Fruit fly (Drosophila melanogaster) whole organism, pupa: Measurements from ENCODE around the gene Cpr78Cb.
A peak's percentile ranks its signal among the peaks of the same experiment; 100 is the strongest.

Experiments
- CG10348 ChIP-seq: fragments of 200-800 bp; sonication (Bioruptor generic); IDR thresholded peaks from 2 replicates; pipeline ENCODE4 v1.3.6; 2022; ENCODE audit warnings: missing biosample characterization, missing genetic modification characterization
- CG12605 ChIP-seq: fragments of 200-800 bp; sonication (Bioruptor generic); IDR thresholded peaks from 2 replicates; pipeline ENCODE4 v1.3.6; 2022; ENCODE audit warnings: missing biosample characterization, missing genetic modification characterization
- CG13204 ChIP-seq: fragments of 200-800 bp; sonication (Bioruptor generic); optimal IDR thresholded peaks from 2 replicates; lab custom pipeline; 2018; ENCODE audit warnings: missing biosample characterization, mild to moderate bottlenecking, missing genetic modification characterization, moderate library complexity
- CG14655 ChIP-seq: fragments of 200-800 bp; sonication (Bioruptor generic); optimal IDR thresholded peaks from 3 replicates; lab custom pipeline; 2017; ENCODE audit warnings: mild to moderate bottlenecking, missing biosample characterization, missing genetic modification reagents, missing genetic modification characterization
- CG15710 ChIP-seq: fragments of 200-800 bp; sonication (Bioruptor generic); optimal IDR thresholded peaks from 2 replicates; lab custom pipeline; 2018; ENCODE audit warnings: missing biosample characterization, mild to moderate bottlenecking, missing genetic modification characterization, moderate library complexity
- CG17806 ChIP-seq: fragments of 200-800 bp; sonication (Bioruptor generic); optimal IDR thresholded peaks from 2 replicates; lab custom pipeline; 2018; ENCODE audit warnings: missing biosample characterization, mild to moderate bottlenecking, missing genetic modification characterization, moderate library complexity
- CG32121 ChIP-seq: fragments of 200-800 bp; sonication (Bioruptor generic); IDR thresholded peaks from 2 replicates; pipeline ENCODE4 v1.3.6; 2022; ENCODE audit warnings: missing biosample characterization, missing genetic modification characterization
- CG34367 ChIP-seq: fragments of 200-800 bp; sonication (Bioruptor generic); optimal IDR thresholded peaks from 2 replicates; lab custom pipeline; 2018; ENCODE audit warnings: missing biosample characterization, mild to moderate bottlenecking, missing genetic modification characterization
- CG4496 ChIP-seq: fragments of 200-800 bp; sonication (Bioruptor generic); IDR thresholded peaks from 3 replicates; pipeline ENCODE4 v1.3.6; 2022; ENCODE audit warnings: missing biosample characterization, missing genetic modification characterization
- CG8159 ChIP-seq: fragments of 200-800 bp; sonication (Bioruptor generic); optimal IDR thresholded peaks from 3 replicates; lab custom pipeline; 2018; ENCODE audit warnings: missing biosample characterization, mild to moderate bottlenecking, missing genetic modification characterization, moderate library complexity
- CG8301 ChIP-seq: fragments of 200-800 bp; sonication (Bioruptor generic); optimal IDR thresholded peaks from 2 replicates; lab custom pipeline; 2018; ENCODE audit warnings: missing biosample characterization, mild to moderate bottlenecking, missing genetic modification characterization
- CG9948 ChIP-seq: fragments of 200-800 bp; sonication (Bioruptor generic); optimal IDR thresholded peaks from 2 replicates; lab custom pipeline; 2018; ENCODE audit warnings: missing biosample characterization, mild to moderate bottlenecking, missing genetic modification characterization, moderate library complexity
- D1 ChIP-seq: fragments of 200-800 bp; sonication (Bioruptor generic); optimal IDR thresholded peaks from 2 replicates; lab custom pipeline; 2018; ENCODE audit warnings: missing biosample characterization, mild to moderate bottlenecking, missing genetic modification characterization, moderate library complexity
- EcR ChIP-seq: fragments of 200-800 bp; sonication (Bioruptor generic); optimal IDR thresholded peaks from 3 replicates; lab custom pipeline; 2019; ENCODE audit warnings: missing biosample characterization, missing genetic modification characterization, mild to moderate bottlenecking, moderate library complexity, missing genetic modification reagents
- Ets98B ChIP-seq: fragments of 200-800 bp; sonication (Bioruptor generic); IDR thresholded peaks from 2 replicates; pipeline ENCODE4 v1.3.6; 2022; ENCODE audit warnings: missing biosample characterization, missing genetic modification characterization
- Pif1A ChIP-seq: fragments of 200-800 bp; sonication (Bioruptor generic); optimal IDR thresholded peaks from 3 replicates; lab custom pipeline; 2016; ENCODE audit warnings: missing biosample characterization, missing genetic modification characterization
- Pif1B ChIP-seq: fragments of 200-800 bp; sonication (Bioruptor generic); optimal IDR thresholded peaks from 3 replicates; lab custom pipeline; 2016; ENCODE audit warnings: missing biosample characterization, missing genetic modification characterization
- Snoo ChIP-seq: fragments of 200-800 bp; sonication (Bioruptor generic); optimal IDR thresholded peaks from 3 replicates; lab custom pipeline; 2017; ENCODE audit warnings: missing biosample characterization, mild to moderate bottlenecking, missing genetic modification characterization, inconsistent platforms
- fd96Ca ChIP-seq: fragments of 200-800 bp; sonication (Bioruptor generic); IDR thresholded peaks from 3 replicates; pipeline ENCODE4 v1.3.6; 2022; ENCODE audit warnings: missing biosample characterization, missing genetic modification characterization
- gl ChIP-seq: fragments of 200-800 bp; sonication (Bioruptor generic); optimal IDR thresholded peaks from 2 replicates; lab custom pipeline; 2018; ENCODE audit warnings: missing biosample characterization, mild to moderate bottlenecking, missing genetic modification characterization
- rn ChIP-seq: fragments of 200-800 bp; sonication (Bioruptor generic); IDR thresholded peaks from 2 replicates; pipeline ENCODE4 v1.3.6; 2022; ENCODE audit warnings: missing biosample characterization, missing genetic modification characterization

Gene Cpr78Cb

DNA sequence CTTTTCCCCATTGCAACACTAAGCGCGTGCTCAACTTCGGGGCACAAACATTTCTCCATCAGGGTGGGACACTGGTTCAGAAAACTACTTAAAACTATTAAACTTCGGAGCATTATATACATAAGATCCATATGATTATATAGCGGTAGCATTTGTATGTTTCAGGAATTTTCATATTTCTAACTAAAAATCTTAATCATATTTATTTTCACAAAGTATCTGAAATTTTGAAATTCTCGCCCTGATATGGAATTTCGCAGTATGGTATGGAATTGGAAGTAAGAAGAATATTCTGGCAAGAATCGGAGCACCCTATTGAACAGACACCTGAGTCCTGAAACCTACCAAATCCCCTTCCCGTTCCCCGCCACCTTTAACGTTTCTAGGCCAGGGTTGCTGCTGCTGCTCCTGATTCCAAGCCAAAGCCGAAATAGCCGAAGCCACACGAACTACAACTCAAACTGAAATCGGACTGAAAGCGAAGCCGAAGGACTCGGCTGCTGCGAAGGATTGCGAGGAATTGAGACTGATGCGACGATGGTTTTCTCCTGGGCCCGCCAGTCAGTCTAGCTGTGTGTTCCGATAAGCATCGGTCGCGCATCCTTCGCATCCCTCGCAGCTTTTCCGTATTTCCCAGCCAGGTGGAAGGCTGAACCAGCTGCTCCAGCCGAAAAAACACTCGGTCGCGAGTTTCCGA is 27.7 kb downstream of the Cpr78Cb start:
- TF ChIP-seq gl (tag; lab: Kevin White, UChicago), result no peak
- TF ChIP-seq CG32121 (GFP tag; lab: Robert Waterston, UW), result no peak
- peak; percentile 36 for TF ChIP-seq CG34367 (tag; lab: Kevin White, UChicago)
- no peak for TF ChIP-seq rn (GFP tag; lab: Robert Waterston, UW)
- no peak for TF ChIP-seq CG9948 (tag; lab: Kevin White, UChicago)
- TF ChIP-seq CG14655 (GFP tag; lab: Kevin White, UChicago), result no peak
- no peak for TF ChIP-seq Snoo
- TF ChIP-seq EcR (GFP tag; lab: Kevin White, UChicago), result no peak
- peak; percentile 5 for TF ChIP-seq Pif1B (GFP tag; lab: Kevin White, UChicago)
- TF ChIP-seq CG15710 (tag; lab: Kevin White, UChicago), result no peak
- no peak for TF ChIP-seq CG4496 (GFP tag; lab: Robert Waterston, UW)
- TF ChIP-seq fd96Ca (GFP tag; lab: Robert Waterston, UW), result no peak
- no peak for TF ChIP-seq CG10348 (GFP tag; lab: Robert Waterston, UW)
- TF ChIP-seq CG8301 (tag; lab: Kevin White, UChicago), result no peak
- peak; percentile 70 for TF ChIP-seq CG8159 (tag; lab: Kevin White, UChicago)
- TF ChIP-seq D1 (tag; lab: Kevin White, UChicago), result no peak
- no peak for TF ChIP-seq CG17806 (tag; lab: Kevin White, UChicago)
- TF ChIP-seq CG12605 (GFP tag; lab: Robert Waterston, UW), result no peak
- TF ChIP-seq Pif1A (GFP tag; lab: Kevin White, UChicago), result peak; percentile 62
- no peak for TF ChIP-seq CG13204 (GFP tag; lab: Kevin White, UChicago)
- TF ChIP-seq Ets98B (GFP tag; lab: Robert Waterston, UW), result no peak

- TF ChIP-seq CG14655 (GFP tag; lab: Kevin White, UChicago) (no peak), Pif1A (GFP tag; lab: Kevin White, UChicago) (no peak), CG17806 (tag; lab: Kevin White, UChicago) (no peak), CG13204 (GFP tag; lab: Kevin White, UChicago) (no peak), CG34367 (tag; lab: Kevin White, UChicago) (no peak), gl (tag; lab: Kevin White, UChicago) (no peak)
Measured at dm6 chr3L:21324724-21325123, 30.4 kb downstream of the Cpr78Cb start.

DNA sequence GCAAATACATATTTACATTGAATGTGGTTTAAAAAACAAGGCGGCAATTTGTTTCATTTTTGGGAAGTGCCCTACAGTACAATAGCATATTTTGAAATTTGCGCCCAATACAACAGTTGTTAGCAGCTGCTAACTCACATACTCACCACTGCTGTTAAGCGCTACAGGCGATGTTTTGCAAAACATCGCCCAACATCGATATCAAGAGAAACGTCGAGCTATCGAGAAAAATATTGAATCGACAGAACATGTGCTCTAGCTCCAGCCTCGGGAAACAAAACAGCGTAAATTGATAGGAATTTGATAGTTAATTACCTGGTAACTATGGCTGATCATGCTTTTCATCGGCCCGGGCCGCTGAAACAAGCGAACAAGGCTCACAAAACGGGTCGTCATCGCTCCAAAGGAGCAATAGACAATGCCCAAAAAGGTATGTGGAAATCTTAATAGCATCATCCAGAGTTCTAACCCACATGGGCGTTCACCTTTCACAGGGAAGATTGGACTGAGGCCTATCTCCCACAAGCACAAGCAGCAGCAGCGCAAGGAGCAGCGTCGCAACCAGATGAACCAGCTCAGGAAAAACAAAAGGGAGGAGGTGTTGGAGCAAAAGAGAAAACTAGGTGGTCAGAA is 40.8 kb downstream of the Cpr78Cb start, which contains the start of gene Tsr1:
Tsr1 (plus strand) TSS at position 217 of the 633 bp plus-strand sequence.
- TF ChIP-seq Snoo (no peak), CG17806 (tag; lab: Kevin White, UChicago) (no peak), D1 (tag; lab: Kevin White, UChicago) (no peak), CG13204 (GFP tag; lab: Kevin White, UChicago) (no peak), CG10348 (GFP tag; lab: Robert Waterston, UW) (no peak), CG4496 (GFP tag; lab: Robert Waterston, UW) (no peak), CG32121 (GFP tag; lab: Robert Waterston, UW) (no peak), CG12605 (GFP tag; lab: Robert Waterston, UW) (no peak), CG8159 (tag; lab: Kevin White, UChicago) (no peak), EcR (GFP tag; lab: Kevin White, UChicago) (no peak), Pif1B (GFP tag; lab: Kevin White, UChicago) (no peak), CG34367 (tag; lab: Kevin White, UChicago) (no peak), gl (tag; lab: Kevin White, UChicago) (no peak), rn (GFP tag; lab: Robert Waterston, UW) (no peak), Pif1A (GFP tag; lab: Kevin White, UChicago) (no peak), Ets98B (GFP tag; lab: Robert Waterston, UW) (no peak), CG9948 (tag; lab: Kevin White, UChicago) (no peak)

DNA sequence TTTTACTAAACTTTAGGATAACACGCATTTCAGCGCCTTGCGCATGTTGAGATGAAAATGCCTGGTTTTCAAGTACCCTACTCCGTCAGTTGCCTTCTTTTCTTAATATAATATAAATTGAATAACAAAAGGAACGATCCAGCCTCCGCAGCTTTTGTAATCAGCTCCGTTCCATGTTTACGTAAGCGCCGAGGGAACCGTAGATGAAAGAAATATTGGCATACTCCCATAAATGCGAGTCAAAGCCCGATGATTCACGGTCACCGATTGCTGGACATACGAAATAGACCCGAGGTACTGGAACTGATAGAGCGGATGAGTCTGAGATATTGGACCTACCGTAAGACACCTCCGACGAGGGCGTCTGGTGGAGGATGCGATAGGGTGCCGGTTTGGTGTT is 48.3 kb downstream of the Cpr78Cb start:
- peak; percentile 77 for TF ChIP-seq EcR (GFP tag; lab: Kevin White, UChicago)
- TF ChIP-seq Snoo, result no peak
- no peak for TF ChIP-seq rn (GFP tag; lab: Robert Waterston, UW)
- TF ChIP-seq CG8159 (tag; lab: Kevin White, UChicago), result no peak

DNA sequence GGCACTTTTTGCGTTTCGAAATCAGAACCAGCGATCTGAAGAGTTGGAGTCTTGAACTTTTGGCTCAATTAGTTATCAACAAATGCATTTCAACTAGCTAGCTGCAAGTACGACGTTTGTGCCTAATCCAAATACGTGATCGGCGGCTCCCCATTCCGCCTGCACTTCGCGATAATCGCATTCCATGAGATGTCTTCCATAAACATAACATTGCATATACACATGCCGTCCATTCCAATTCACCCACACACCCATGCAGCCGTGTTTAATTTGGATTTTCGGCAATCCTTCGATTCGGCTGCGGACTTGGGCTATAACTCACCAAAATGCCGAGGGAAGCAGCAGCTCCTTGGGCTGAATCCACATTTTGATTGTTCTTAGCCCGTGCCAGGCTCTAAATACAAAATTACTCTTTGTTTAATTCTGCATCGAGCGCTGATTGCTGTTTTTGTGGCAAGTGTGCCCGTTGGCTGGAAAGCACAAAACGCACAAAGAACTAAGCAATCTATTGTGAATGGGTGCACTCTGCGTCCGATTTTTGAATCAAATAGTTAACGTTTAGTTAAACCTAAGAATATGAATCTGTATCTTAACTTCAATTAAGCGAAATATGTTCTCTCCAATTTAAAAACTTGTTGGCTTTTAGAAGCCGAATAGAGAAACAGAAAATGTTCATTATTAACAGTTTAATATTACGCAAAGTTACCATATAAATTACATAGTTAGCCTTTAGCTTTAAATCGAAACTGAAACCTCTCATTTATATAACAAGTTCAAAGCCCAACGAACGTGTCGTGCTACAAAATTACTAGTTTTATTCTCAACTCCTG is 49.2 kb downstream of the Cpr78Cb start, which contains the start of the genes Tbc1d8-9 and CG32436:
Tbc1d8-9 (minus strand) TSS at position 463 of the 830 bp plus-strand sequence.
CG32436 (plus strand) TSS at position 780 of the 830 bp plus-strand sequence.
- TF ChIP-seq fd96Ca (GFP tag; lab: Robert Waterston, UW), result peak; percentile 66; the same call in 1 of the 3 replicates
- peak; percentile 8 for TF ChIP-seq EcR (GFP tag; lab: Kevin White, UChicago)
- TF ChIP-seq CG12605 (GFP tag; lab: Robert Waterston, UW), result peak; percentile 47; the same call in 1 of the 2 replicates
- peak; percentile 59; the same call in 1 of the 2 replicates for TF ChIP-seq Ets98B (GFP tag; lab: Robert Waterston, UW)
- no peak for TF ChIP-seq gl (tag; lab: Kevin White, UChicago)
- no peak for TF ChIP-seq D1 (tag; lab: Kevin White, UChicago)
- peak; percentile 70 for TF ChIP-seq CG32121 (GFP tag; lab: Robert Waterston, UW)
- peak; percentile 56; the same call in 2 of the 3 replicates for TF ChIP-seq CG4496 (GFP tag; lab: Robert Waterston, UW)
